Worm (Caenorhabditis elegans): ENCODE data around the gene rad-50.

The rad-50 gene

ce11 chrV:12288577-12288976 lies 43.1 kb downstream of the rad-50 start, which contains the start of gene rskd-1 (continued):
- no peak for TF ChIP-seq skn-1 (tag; optimal IDR thresholded peaks at IDR 0.05)
- TF ChIP-seq daf-16 (GFP tag; optimal IDR thresholded peaks at IDR 0.05), result peak in 1 of 2 experiments; percentile 10
- TF ChIP-seq daf-16 (tag; optimal IDR thresholded peaks at IDR 0.05), result peak; percentile 73
- no peak for TF ChIP-seq F10B5.3 (tag; optimal IDR thresholded peaks at IDR 0.05)
- no peak for TF ChIP-seq fos-1 (tag; optimal IDR thresholded peaks at IDR 0.05)
- TF ChIP-seq spr-1 (tag; optimal IDR thresholded peaks at IDR 0.05), result no peak
- TF ChIP-seq nhr-42 (GFP tag; IDR thresholded peaks at IDR 0.05), result no peak
- TF ChIP-seq ceh-44 (GFP tag; IDR thresholded peaks at IDR 0.05), result no peak
- peak; percentile 76 for TF ChIP-seq nhr-6 (tag; optimal IDR thresholded peaks at IDR 0.05)
- no peak for TF ChIP-seq php-3 (GFP tag; IDR thresholded peaks at IDR 0.05)
- peak in 1 of 2 experiments; percentile 40 for TF ChIP-seq lsy-2 (tag; optimal IDR thresholded peaks at IDR 0.05)
- TF ChIP-seq hlh-11 (tag; optimal IDR thresholded peaks at IDR 0.05), result no peak
- TF ChIP-seq zip-11 (GFP tag; IDR thresholded peaks at IDR 0.05), result no peak
- peak; percentile 1 for TF ChIP-seq dpl-1 (GFP tag; optimal IDR thresholded peaks at IDR 0.05)
- no peak for TF ChIP-seq mdl-1 (tag; optimal IDR thresholded peaks at IDR 0.05)
- TF ChIP-seq spr-3 (GFP tag; optimal IDR thresholded peaks at IDR 0.05), result no peak
- TF ChIP-seq nhr-111 (GFP tag; optimal IDR thresholded peaks at IDR 0.05), result no peak
- TF ChIP-seq mep-1 (tag; optimal IDR thresholded peaks at IDR 0.05), result peak; percentile 32
- TF ChIP-seq saeg-2 (GFP tag; IDR thresholded peaks at IDR 0.05), result no peak
- peak; percentile 17 for TF ChIP-seq dve-1 (tag; optimal IDR thresholded peaks at IDR 0.05; ENCODE audit: insufficient read depth)
- TF ChIP-seq unc-39 (tag; optimal IDR thresholded peaks at IDR 0.05), result no peak
- no peak for TF ChIP-seq attf-4 (tag; optimal IDR thresholded peaks at IDR 0.05)
- TF ChIP-seq lin-29 (GFP tag; IDR thresholded peaks at IDR 0.05), result no peak
- no peak for TF ChIP-seq lim-7 (GFP tag; IDR thresholded peaks at IDR 0.05)
- TF ChIP-seq pha-4 (GFP tag; IDR thresholded peaks at IDR 0.05), result no peak
- TF ChIP-seq pha-4 (tag; optimal IDR thresholded peaks at IDR 0.05), result peak; percentile 78
- no peak for TF ChIP-seq gei-8 (GFP tag; optimal IDR thresholded peaks at IDR 0.05)
- no peak for TF ChIP-seq F37D6.2 (tag; optimal IDR thresholded peaks at IDR 0.05)
- TF ChIP-seq lir-3 (tag; optimal IDR thresholded peaks at IDR 0.05), result no peak

- TF ChIP-seq aly-2 (tag; optimal IDR thresholded peaks at IDR 0.05), result no peak
- peak; percentile 88 for TF ChIP-seq lin-38 (GFP tag; IDR thresholded peaks at IDR 0.05)
- peak; percentile 88 for TF ChIP-seq arid-1 (GFP tag; conservative IDR thresholded peaks at IDR 0.05)
- no peak for TF ChIP-seq ztf-11 (tag; optimal IDR thresholded peaks at IDR 0.05)
- no peak for TF ChIP-seq ceh-44 (GFP tag; IDR thresholded peaks at IDR 0.05)
- TF ChIP-seq Y105C5A.15 (GFP tag; IDR thresholded peaks at IDR 0.05), result no peak
- TF ChIP-seq R02D3.7 (tag; optimal IDR thresholded peaks at IDR 0.05), result no peak
- TF ChIP-seq tag-97 (GFP tag; IDR thresholded peaks at IDR 0.05), result no peak
- peak; percentile 86 for TF ChIP-seq T20F7.1 (GFP tag; optimal IDR thresholded peaks at IDR 0.05)
- no peak for TF ChIP-seq madf-5 (GFP tag; IDR thresholded peaks at IDR 0.05)
- peak; percentile 69 for TF ChIP-seq F49E8.2 (tag; optimal IDR thresholded peaks at IDR 0.05; ENCODE audit: borderline replicate concordance)
- TF ChIP-seq lin-1 (GFP tag; IDR thresholded peaks at IDR 0.05), result peak; percentile 41; the same call in 1 of the 2 replicates
- TF ChIP-seq Y48G9A.11 (GFP tag; IDR thresholded peaks at IDR 0.05), result peak; percentile 86
- TF ChIP-seq hmg-1.1 (GFP tag; IDR thresholded peaks at IDR 0.05), result peak; percentile 86
- TF ChIP-seq hlh-30 (tag; optimal IDR thresholded peaks at IDR 0.05; ENCODE audit: insufficient read depth), result peak; percentile 80
- TF ChIP-seq skn-1 (tag; optimal IDR thresholded peaks at IDR 0.05), result no peak
- TF ChIP-seq madf-9 (GFP tag; conservative IDR thresholded peaks at IDR 0.05), result no peak
- TF ChIP-seq sdz-12 (GFP tag; optimal IDR thresholded peaks at IDR 0.05), result no peak
- no peak for TF ChIP-seq nhr-10 (tag; optimal IDR thresholded peaks at IDR 0.05)
- TF ChIP-seq daf-19 (GFP tag; conservative IDR thresholded peaks at IDR 0.05), result 0 out of 2 replicates have a peak, but pooled peaks have one; percentile 17
- no peak for TF ChIP-seq zfp-2 (tag; optimal IDR thresholded peaks at IDR 0.05)
- peak; percentile 74 for TF ChIP-seq ztf-7 (tag; optimal IDR thresholded peaks at IDR 0.05)
- peak; percentile 33 to 50 for TF ChIP-seq daf-16 (GFP tag; optimal IDR thresholded peaks at IDR 0.05)
- TF ChIP-seq daf-16 (tag; optimal IDR thresholded peaks at IDR 0.05), result peak; percentile 60
- TF ChIP-seq dpl-1 (GFP tag; optimal IDR thresholded peaks at IDR 0.05), result peak; percentile 99
- peak; percentile 46 for TF ChIP-seq fkh-10 (GFP tag; optimal IDR thresholded peaks at IDR 0.05)
- TF ChIP-seq Y5F2A.4 (GFP tag; optimal IDR thresholded peaks at IDR 0.05), result no peak
- TF ChIP-seq spr-3 (GFP tag; optimal IDR thresholded peaks at IDR 0.05), result peak; percentile 17
- TF ChIP-seq F10B5.3 (tag; optimal IDR thresholded peaks at IDR 0.05), result peak; percentile 79
- peak; percentile 88 for TF ChIP-seq dve-1 (tag; optimal IDR thresholded peaks at IDR 0.05; ENCODE audit: insufficient read depth)
These were observed 46.1 kb downstream of the rad-50 start, which contains the start of the genes srpa-68 and srh-16 for ce11 chrV:12291587-12291986. TSS of gene srpa-68 (minus strand) at chrV:12291658. TSS of gene srh-16 (plus strand) at chrV:12291861.
